Fruit fly (Drosophila melanogaster) whole organism, prepupa: Measurements from ENCODE around the gene SLC22A.

Experiments used
- CG10631 ChIP-seq: fragments of 200-800 bp; sonication (Bioruptor generic); optimal IDR thresholded peaks from 2 replicates; lab custom pipeline; 2016; ENCODE audit warnings: missing biosample characterization, missing genetic modification characterization
- CG10669 ChIP-seq: fragments of 200-800 bp; sonication (Bioruptor generic); optimal IDR thresholded peaks from 3 replicates; lab custom pipeline; 2018; ENCODE audit warnings: missing biosample characterization, mild to moderate bottlenecking, missing genetic modification characterization, moderate library complexity
- CG11294 ChIP-seq: fragments of 200-800 bp; sonication (Bioruptor generic); IDR thresholded peaks from 2 replicates; pipeline ENCODE4 v1.3.6; 2022; ENCODE audit warnings: missing biosample characterization, missing genetic modification characterization
- CG11762 ChIP-seq: fragments of 200-800 bp; sonication (Bioruptor generic); optimal IDR thresholded peaks from 3 replicates; lab custom pipeline; 2016; ENCODE audit warnings: missing biosample characterization, missing genetic modification characterization; ENCODE audit not compliant: insufficient read depth
- CG11902 ChIP-seq: fragments of 200-800 bp; sonication (Bioruptor generic); optimal IDR thresholded peaks from 3 replicates; lab custom pipeline; 2016; ENCODE audit warnings: missing biosample characterization, missing genetic modification characterization
- CG15336 ChIP-seq: fragments of 200-800 bp; sonication (Bioruptor generic); IDR thresholded peaks from 2 replicates; pipeline ENCODE4 v1.3.6; 2022; ENCODE audit warnings: missing biosample characterization, missing genetic modification characterization
- CG1621 ChIP-seq: fragments of 200-800 bp; sonication (Bioruptor generic); optimal IDR thresholded peaks from 3 replicates; lab custom pipeline; 2018; ENCODE audit warnings: missing biosample characterization, mild to moderate bottlenecking, missing genetic modification characterization
- CG16779 ChIP-seq: fragments of 200-800 bp; sonication (Bioruptor generic); optimal IDR thresholded peaks from 3 replicates; lab custom pipeline; 2017; ENCODE audit warnings: missing biosample characterization, mild to moderate bottlenecking, missing genetic modification characterization
- CG31627 ChIP-seq: fragments of 200-800 bp; sonication (Bioruptor generic); optimal IDR thresholded peaks from 3 replicates; lab custom pipeline; 2016; ENCODE audit warnings: missing biosample characterization, missing genetic modification characterization
- CG32006 ChIP-seq: fragments of 200-800 bp; sonication (Bioruptor generic); optimal IDR thresholded peaks from 3 replicates; lab custom pipeline; 2017; ENCODE audit warnings: missing biosample characterization, mild to moderate bottlenecking, missing genetic modification characterization
- CG3919 ChIP-seq: fragments of 200-800 bp; sonication (Bioruptor generic); optimal IDR thresholded peaks from 3 replicates; lab custom pipeline; 2016; ENCODE audit warnings: missing biosample characterization, missing genetic modification characterization
- CG4318 ChIP-seq: fragments of 200-800 bp; sonication (Bioruptor generic); optimal IDR thresholded peaks from 3 replicates; lab custom pipeline; 2017; ENCODE audit warnings: missing biosample characterization, mild to moderate bottlenecking, missing genetic modification characterization
- CG6276 ChIP-seq: fragments of 200-800 bp; sonication (Bioruptor generic); optimal IDR thresholded peaks from 2 replicates; lab custom pipeline; 2017; ENCODE audit warnings: missing biosample characterization, mild to moderate bottlenecking, missing genetic modification characterization
- CG6808 ChIP-seq: fragments of 200-800 bp; sonication (Bioruptor generic); optimal IDR thresholded peaks from 3 replicates; lab custom pipeline; 2017; ENCODE audit warnings: missing biosample characterization, missing genetic modification characterization, mild to moderate bottlenecking, moderate library complexity, missing genetic modification reagents
- CG6854 ChIP-seq: fragments of 200-800 bp; sonication (Bioruptor generic); optimal IDR thresholded peaks from 2 replicates; lab custom pipeline; 2017; ENCODE audit warnings: missing biosample characterization, mild to moderate bottlenecking, missing genetic modification characterization
- CG8119 ChIP-seq: fragments of 200-800 bp; sonication (Bioruptor generic); IDR thresholded peaks from 3 replicates; pipeline ENCODE4 v1.3.6; 2022; ENCODE audit warnings: missing biosample characterization, missing genetic modification characterization
- CG8319 ChIP-seq: fragments of 200-800 bp; sonication (Bioruptor generic); optimal IDR thresholded peaks from 3 replicates; lab custom pipeline; 2016; ENCODE audit warnings: missing biosample characterization, missing genetic modification characterization
- CG8632 ChIP-seq: fragments of 200-800 bp; sonication (Bioruptor generic); optimal IDR thresholded peaks from 3 replicates; lab custom pipeline; 2016; ENCODE audit warnings: missing biosample characterization, missing genetic modification characterization
- CG9139 ChIP-seq: fragments of 200-800 bp; sonication (Bioruptor generic); optimal IDR thresholded peaks from 3 replicates; lab custom pipeline; 2017; ENCODE audit warnings: missing biosample characterization, mild to moderate bottlenecking, missing genetic modification characterization
- Eip75B ChIP-seq: fragments of 200-800 bp; sonication (Bioruptor generic); optimal IDR thresholded peaks from 3 replicates; lab custom pipeline; 2016; ENCODE audit warnings: missing biosample characterization, missing genetic modification characterization
- Eip78C ChIP-seq: fragments of 200-800 bp; sonication (Bioruptor generic); peaks from one replicate; lab custom pipeline; 2016; ENCODE audit warnings: missing biosample characterization, missing genetic modification characterization
- Ets21C ChIP-seq: fragments of 200-800 bp; sonication (Bioruptor generic); optimal IDR thresholded peaks from 3 replicates; lab custom pipeline; 2016; ENCODE audit warnings: missing biosample characterization, missing genetic modification characterization
- Ets96B ChIP-seq: fragments of 200-800 bp; optimal IDR thresholded peaks from 2 replicates; lab custom pipeline; 2019; ENCODE audit warnings: missing biosample characterization, mild to moderate bottlenecking, missing genetic modification characterization, moderate library complexity
- Gug ChIP-seq: fragments of 200-800 bp; sonication (Bioruptor generic); IDR thresholded peaks from 2 replicates; pipeline ENCODE4 v1.3.6; 2022; ENCODE audit warnings: missing biosample characterization, missing genetic modification characterization
- Hr38 ChIP-seq: sonication (Bioruptor generic); optimal IDR thresholded peaks from 2 replicates; lab custom pipeline; 2016; ENCODE audit warnings: missing biosample characterization, missing genetic modification characterization
- Hr39 ChIP-seq: fragments of 200-800 bp; sonication (Bioruptor generic); optimal IDR thresholded peaks from 2 replicates; lab custom pipeline; 2016; ENCODE audit warnings: missing biosample characterization, missing genetic modification characterization
- Hr4 ChIP-seq: fragments of 200-800 bp; sonication (Bioruptor generic); optimal IDR thresholded peaks from 3 replicates; lab custom pipeline; 2016; ENCODE audit warnings: missing biosample characterization, missing genetic modification characterization
- Lpt ChIP-seq: fragments of 200-800 bp; sonication (Bioruptor generic); optimal IDR thresholded peaks from 3 replicates; lab custom pipeline; 2016; ENCODE audit warnings: missing biosample characterization, missing genetic modification characterization
- Met ChIP-seq: fragments of 200-800 bp; sonication (Bioruptor generic); optimal IDR thresholded peaks from 3 replicates; lab custom pipeline; 2016; ENCODE audit warnings: missing biosample characterization, missing genetic modification characterization
- OdsH ChIP-seq: fragments of 200-800 bp; sonication (Bioruptor generic); optimal IDR thresholded peaks from 3 replicates; lab custom pipeline; 2016; ENCODE audit warnings: missing biosample characterization, missing genetic modification characterization
- Smox ChIP-seq: fragments of 200-800 bp; sonication (Bioruptor generic); optimal IDR thresholded peaks from 3 replicates; lab custom pipeline; 2016; ENCODE audit warnings: missing biosample characterization, missing genetic modification characterization
- Sox102F ChIP-seq: fragments of 200-800 bp; sonication (Bioruptor generic); optimal IDR thresholded peaks from 2 replicates; lab custom pipeline; 2016; ENCODE audit warnings: missing biosample characterization, mild to moderate bottlenecking, missing genetic modification characterization
- Sox14 ChIP-seq: fragments of 200-800 bp; sonication (Bioruptor generic); optimal IDR thresholded peaks from 3 replicates; lab custom pipeline; 2016; ENCODE audit warnings: missing biosample characterization, missing genetic modification characterization
- Sox15 ChIP-seq: fragments of 200-800 bp; sonication (Bioruptor generic); optimal IDR thresholded peaks from 3 replicates; lab custom pipeline; 2016; ENCODE audit warnings: missing biosample characterization, missing genetic modification characterization
- achi ChIP-seq: fragments of 200-800 bp; sonication (Bioruptor generic); optimal IDR thresholded peaks from 3 replicates; lab custom pipeline; 2016; ENCODE audit warnings: missing biosample characterization, missing genetic modification characterization
- acj6 ChIP-seq: fragments of 200-800 bp; sonication (Bioruptor generic); optimal IDR thresholded peaks from 3 replicates; lab custom pipeline; 2016; ENCODE audit warnings: missing biosample characterization, missing genetic modification characterization
- cyc ChIP-seq: fragments of 200-800 bp; sonication (Bioruptor generic); optimal IDR thresholded peaks from 3 replicates; lab custom pipeline; 2016; ENCODE audit warnings: missing biosample characterization, missing genetic modification characterization
- dac ChIP-seq: fragments of 200-800 bp; sonication (Bioruptor generic); optimal IDR thresholded peaks from 2 replicates; lab custom pipeline; 2017; ENCODE audit warnings: missing biosample characterization, mild to moderate bottlenecking, missing genetic modification characterization
- dsx ChIP-seq: fragments of 200-800 bp; optimal IDR thresholded peaks from 3 replicates; lab custom pipeline; 2019; ENCODE audit warnings: missing biosample characterization, mild to moderate bottlenecking, missing genetic modification characterization, moderate library complexity; ENCODE audit not compliant: poor library complexity, severe bottlenecking
- eg ChIP-seq: fragments of 200-800 bp; sonication (Bioruptor generic); IDR thresholded peaks from 3 replicates; pipeline ENCODE4 v1.3.6; 2022; ENCODE audit warnings: missing biosample characterization, missing genetic modification characterization
- esn ChIP-seq: fragments of 200-800 bp; sonication (Bioruptor generic); optimal IDR thresholded peaks from 2 replicates; lab custom pipeline; 2016; ENCODE audit warnings: missing biosample characterization, mild to moderate bottlenecking, missing genetic modification characterization, moderate library complexity
- fd59A ChIP-seq: fragments of 200-800 bp; sonication (Bioruptor generic); optimal IDR thresholded peaks from 2 replicates; lab custom pipeline; 2017; ENCODE audit warnings: missing biosample characterization, mild to moderate bottlenecking, missing genetic modification characterization, missing genetic modification reagents
- lz ChIP-seq: fragments of 200-800 bp; sonication (Bioruptor generic); optimal IDR thresholded peaks from 3 replicates; lab custom pipeline; 2016; ENCODE audit warnings: missing biosample characterization, missing genetic modification characterization
- net ChIP-seq: fragments of 200-800 bp; sonication (Bioruptor generic); optimal IDR thresholded peaks from 3 replicates; lab custom pipeline; 2016; ENCODE audit warnings: missing biosample characterization, missing genetic modification characterization
- pdm3 ChIP-seq: fragments of 200-800 bp; sonication (Bioruptor generic); optimal IDR thresholded peaks from 3 replicates; lab custom pipeline; 2016; ENCODE audit warnings: missing biosample characterization, missing genetic modification characterization
- salr ChIP-seq, 2 experiments: fragments of 200-800 bp; sonication (Bioruptor generic); optimal IDR thresholded peaks; 3 replicates each; lab custom pipeline; 2016 to 2018; ENCODE audit warnings: missing biosample characterization in 2 of 2, missing genetic modification characterization in 2 of 2, mild to moderate bottlenecking in 1 of 2
- spab ChIP-seq: fragments of 200-800 bp; sonication (Bioruptor generic); optimal IDR thresholded peaks from 2 replicates; lab custom pipeline; 2017; ENCODE audit warnings: missing biosample characterization, mild to moderate bottlenecking, missing genetic modification characterization, missing genetic modification reagents
- ss ChIP-seq, 2 experiments: fragments of 200-800 bp; sonication (Bioruptor generic); optimal IDR thresholded peaks; 2 replicates in 1 of 2; 3 replicates in 1 of 2; lab custom pipeline; 2017 to 2018; ENCODE audit warnings: mild to moderate bottlenecking in 2 of 2, missing biosample characterization in 2 of 2, missing genetic modification characterization in 2 of 2, moderate library complexity in 1 of 2
- svp ChIP-seq: fragments of 200-800 bp; sonication (Bioruptor generic); peaks from one replicate; lab custom pipeline; 2016; ENCODE audit warnings: missing biosample characterization, missing genetic modification characterization
- topi ChIP-seq: fragments of 200-800 bp; sonication (Bioruptor generic); optimal IDR thresholded peaks from 3 replicates; lab custom pipeline; 2016; ENCODE audit warnings: missing biosample characterization, missing genetic modification characterization
- vri ChIP-seq: fragments of 200-800 bp; sonication (Bioruptor generic); optimal IDR thresholded peaks from 3 replicates; lab custom pipeline; 2016; ENCODE audit warnings: missing biosample characterization, mild to moderate bottlenecking, missing genetic modification characterization

Gene SLC22A

dm6 chr3L:21893697-21894099 lies 40.8 kb upstream of the SLC22A start:
- TF ChIP-seq Ets21C (GFP tag; lab: Kevin White, UChicago) (no peak), Eip75B (GFP tag; lab: Kevin White, UChicago) (no peak), Lpt (GFP tag; lab: Kevin White, UChicago) (peak; percentile 67), spab (no peak), CG1621 (tag; lab: Kevin White, UChicago) (peak; percentile 55), Met (GFP tag; lab: Kevin White, UChicago) (no peak), ss (GFP tag; optimal IDR thresholded peaks at IDR 0.05; lab: Kevin White, UChicago) (peak; percentile 49 to 80), Hr38 (GFP tag; lab: Kevin White, UChicago) (no peak), esn (GFP tag; lab: Kevin White, UChicago) (no peak), dsx (peak; percentile 58), Eip78C (GFP tag; lab: Kevin White, UChicago) (no peak), OdsH (no peak), Gug (GFP tag; lab: Robert Waterston, UW) (peak; percentile 13; the same call in 1 of the 2 replicates), dac (GFP tag; lab: Kevin White, UChicago) (no peak), CG8319 (GFP tag; lab: Kevin White, UChicago) (no peak), net (no peak), vri (peak; percentile 48), Smox (GFP tag; lab: Kevin White, UChicago) (no peak), CG32006 (no peak), CG8632 (GFP tag; lab: Kevin White, UChicago) (no peak), CG6854 (GFP tag; lab: Kevin White, UChicago) (no peak), salr (GFP tag; optimal IDR thresholded peaks at IDR 0.05; lab: Kevin White, UChicago) (no peak), CG11762 (GFP tag; lab: Kevin White, UChicago) (no peak), Hr4 (GFP tag; lab: Kevin White, UChicago) (no peak), Sox15 (GFP tag; lab: Kevin White, UChicago) (no peak), CG15336 (GFP tag; lab: Robert Waterston, UW) (no peak), pdm3 (GFP tag; lab: Kevin White, UChicago) (no peak), CG10669 (no peak), Hr39 (GFP tag; lab: Kevin White, UChicago) (no peak), Sox14 (GFP tag; lab: Kevin White, UChicago) (no peak), lz (no peak), CG6808 (GFP tag; lab: Kevin White, UChicago) (no peak), CG8119 (no peak), eg (GFP tag; lab: Robert Waterston, UW) (0 out of 3 replicates have a peak, but pooled peaks have one; percentile 23), CG9139 (GFP tag; lab: Kevin White, UChicago) (peak; percentile 33), svp (GFP tag; lab: Kevin White, UChicago) (peak; percentile 66), acj6 (GFP tag; lab: Kevin White, UChicago) (no peak), CG11902 (GFP tag; lab: Kevin White, UChicago) (no peak), CG10631 (GFP tag; lab: Kevin White, UChicago) (no peak), CG11294 (GFP tag; lab: Robert Waterston, UW) (no peak), cyc (GFP tag; lab: Kevin White, UChicago) (no peak)

dm6 chr3L:21894100-21894499 lies 40.4 kb upstream of the SLC22A start:
- TF ChIP-seq Lpt (GFP tag; lab: Kevin White, UChicago) (no peak), CG6276 (GFP tag; lab: Kevin White, UChicago) (no peak), CG31627 (GFP tag; lab: Kevin White, UChicago) (no peak), CG3919 (no peak), CG16779 (tag; lab: Kevin White, UChicago) (no peak), Met (GFP tag; lab: Kevin White, UChicago) (no peak), Sox102F (GFP tag; lab: Kevin White, UChicago) (no peak), Hr4 (GFP tag; lab: Kevin White, UChicago) (peak; percentile 36), Sox14 (GFP tag; lab: Kevin White, UChicago) (no peak), spab (no peak), achi (peak; percentile 11), OdsH (peak; percentile 36), dac (GFP tag; lab: Kevin White, UChicago) (peak; percentile 17), eg (GFP tag; lab: Robert Waterston, UW) (no peak), lz (no peak), CG1621 (tag; lab: Kevin White, UChicago) (no peak), Sox15 (GFP tag; lab: Kevin White, UChicago) (no peak), CG4318 (peak; percentile 27), Ets21C (GFP tag; lab: Kevin White, UChicago) (no peak), fd59A (GFP tag; lab: Kevin White, UChicago) (peak; percentile 2), topi (GFP tag; lab: Kevin White, UChicago) (no peak), Ets96B (tag; lab: Kevin White, UChicago) (no peak)
